Worm (Caenorhabditis elegans) whole organism, mixed stage, embryonic: ENCODE data around the gene cln-3.3.

Source experiments
- elt-3 ChIP-seq: fragments of 150-350 bp; optimal IDR thresholded peaks from 2 replicates; lab custom pipeline; 2014; ENCODE audit warnings: missing biosample characterization, missing genetic modification characterization
- lin-13 ChIP-seq: fragments of 150-350 bp; optimal IDR thresholded peaks from 2 replicates; lab custom pipeline; 2014; ENCODE audit warnings: missing biosample characterization, missing genetic modification characterization
- mab-5 ChIP-seq: fragments of 150-350 bp; optimal IDR thresholded peaks from 2 replicates; lab custom pipeline; 2014; ENCODE audit warnings: missing biosample characterization, missing genetic modification characterization
- mep-1 ChIP-seq: fragments of 150-350 bp; optimal IDR thresholded peaks from 2 replicates; lab custom pipeline; 2017; ENCODE audit warnings: missing biosample characterization, missing genetic modification reagents, missing genetic modification characterization, inconsistent platforms
- unc-39 ChIP-seq: fragments of 150-350 bp; optimal IDR thresholded peaks from 2 replicates; lab custom pipeline; 2014; ENCODE audit warnings: missing biosample characterization, missing genetic modification characterization
- ztf-11 ChIP-seq: fragments of 150-350 bp; optimal IDR thresholded peaks from 2 replicates; lab custom pipeline; 2014; ENCODE audit warnings: missing biosample characterization, missing genetic modification characterization

ce11 chrV:8660475-8660874 lies 22.4 kb upstream of the cln-3.3 start:
- TF ChIP-seq lin-13 (tag; lab: Kevin White, UChicago), result no peak
- TF ChIP-seq ztf-11, result no peak
- TF ChIP-seq mep-1 (tag; lab: Kevin White, UChicago), result no peak
- TF ChIP-seq elt-3 (tag; lab: Kevin White, UChicago), result no peak
- TF ChIP-seq unc-39 (tag; lab: Kevin White, UChicago), result no peak
- TF ChIP-seq mab-5, result no peak
